Fruit fly (Drosophila melanogaster) whole organism, embryonic: Measurements from ENCODE around the gene Grasp65.
A peak's percentile ranks its signal among the peaks of the same experiment; 100 is the strongest.

Source experiments
- Antp ChIP-seq: fragments of 200-800 bp; sonication (Bioruptor generic); optimal IDR thresholded peaks from 3 replicates; lab custom pipeline; 2016; ENCODE audit warnings: missing biosample characterization, missing genetic modification characterization
- CG10274 ChIP-seq: fragments of 200-800 bp; sonication (Bioruptor generic); optimal IDR thresholded peaks from 3 replicates; lab custom pipeline; 2017; ENCODE audit warnings: missing biosample characterization, mild to moderate bottlenecking, missing genetic modification characterization
- CG10543 ChIP-seq: fragments of 200-800 bp; sonication (Bioruptor generic); optimal IDR thresholded peaks from 3 replicates; lab custom pipeline; 2017; ENCODE audit warnings: missing biosample characterization, mild to moderate bottlenecking, missing genetic modification characterization, moderate library complexity
- CG11695 ChIP-seq: fragments of 200-800 bp; sonication (Bioruptor generic); IDR thresholded peaks from 3 replicates; pipeline ENCODE4 v1.3.6; 2022; ENCODE audit warnings: missing biosample characterization, missing genetic modification characterization
- CG13287 ChIP-seq: fragments of 200-800 bp; sonication (Bioruptor generic); IDR thresholded peaks from 2 replicates; pipeline ENCODE4 v1.3.6; 2022; ENCODE audit warnings: missing biosample characterization, missing genetic modification characterization; ENCODE audit not compliant: partially characterized antibody
- CG13296 ChIP-seq: fragments of 200-800 bp; sonication (Bioruptor generic); optimal IDR thresholded peaks from 3 replicates; lab custom pipeline; 2018; ENCODE audit warnings: missing biosample characterization, mild to moderate bottlenecking, missing genetic modification characterization
- CG14710 ChIP-seq: fragments of 200-800 bp; sonication (Bioruptor generic); optimal IDR thresholded peaks from 3 replicates; lab custom pipeline; 2019; ENCODE audit warnings: missing biosample characterization, mild to moderate bottlenecking, missing genetic modification characterization, moderate library complexity
- CG15269 ChIP-seq: fragments of 200-800 bp; sonication (Bioruptor generic); optimal IDR thresholded peaks from 2 replicates; lab custom pipeline; 2018; ENCODE audit warnings: missing biosample characterization, mild to moderate bottlenecking, missing genetic modification characterization, moderate library complexity
- CG15696 ChIP-seq: fragments of 200-800 bp; sonication (Bioruptor generic); optimal IDR thresholded peaks from 2 replicates; lab custom pipeline; 2019; ENCODE audit warnings: missing biosample characterization, mild to moderate bottlenecking, missing genetic modification characterization, moderate library complexity
- CG1792 ChIP-seq: fragments of 200-800 bp; sonication (Bioruptor generic); optimal IDR thresholded peaks from 2 replicates; lab custom pipeline; 2016; ENCODE audit warnings: missing biosample characterization, missing genetic modification characterization
- CG30020 ChIP-seq: fragments of 200-800 bp; optimal IDR thresholded peaks from 2 replicates; lab custom pipeline; 2019; ENCODE audit warnings: missing biosample characterization, mild to moderate bottlenecking, missing genetic modification characterization, moderate library complexity
- CG3163 ChIP-seq: fragments of 200-800 bp; sonication (Bioruptor generic); optimal IDR thresholded peaks from 3 replicates; lab custom pipeline; 2016; ENCODE audit warnings: missing biosample characterization, missing genetic modification characterization
- CG33213 ChIP-seq: fragments of 200-800 bp; sonication (Bioruptor generic); optimal IDR thresholded peaks from 3 replicates; lab custom pipeline; 2016; ENCODE audit warnings: missing biosample characterization, missing genetic modification characterization
- CG3407 ChIP-seq: fragments of 200-800 bp; sonication (Bioruptor generic); optimal IDR thresholded peaks from 2 replicates; lab custom pipeline; 2018; ENCODE audit warnings: missing biosample characterization, mild to moderate bottlenecking, missing genetic modification characterization
- CG4328 ChIP-seq: fragments of 200-800 bp; sonication (Bioruptor generic); optimal IDR thresholded peaks from 3 replicates; lab custom pipeline; 2017; ENCODE audit warnings: missing biosample characterization, missing genetic modification reagents, missing genetic modification characterization
- CG6254 ChIP-seq: fragments of 200-800 bp; sonication (Bioruptor generic); optimal IDR thresholded peaks from 3 replicates; lab custom pipeline; 2017; ENCODE audit warnings: mild to moderate bottlenecking, missing biosample characterization, missing genetic modification reagents, missing genetic modification characterization
- CG6272 ChIP-seq: fragments of 200-800 bp; sonication (Bioruptor generic); IDR thresholded peaks from 2 replicates; pipeline ENCODE4 v1.3.6; 2022; ENCODE audit warnings: missing biosample characterization, missing genetic modification characterization
- CG7556 ChIP-seq: fragments of 200-800 bp; sonication (Bioruptor generic); optimal IDR thresholded peaks from 2 replicates; lab custom pipeline; 2017; ENCODE audit warnings: missing biosample characterization, mild to moderate bottlenecking, missing genetic modification characterization
- CG7839 ChIP-seq: fragments of 200-800 bp; sonication (Bioruptor generic); optimal IDR thresholded peaks from 3 replicates; lab custom pipeline; 2018; ENCODE audit warnings: missing biosample characterization, mild to moderate bottlenecking, missing genetic modification characterization, moderate library complexity
- Dp ChIP-seq: fragments of 200-800 bp; sonication (Bioruptor generic); optimal IDR thresholded peaks from 2 replicates; lab custom pipeline; 2018; ENCODE audit warnings: missing biosample characterization, mild to moderate bottlenecking, missing genetic modification characterization, moderate library complexity
- Gsc ChIP-seq: fragments of 200-800 bp; sonication (Bioruptor generic); IDR thresholded peaks from 2 replicates; pipeline ENCODE4 v1.3.6; 2022; ENCODE audit warnings: missing biosample characterization, missing genetic modification characterization
- HHEX ChIP-seq: fragments of 200-800 bp; sonication (Bioruptor generic); optimal IDR thresholded peaks from 3 replicates; lab custom pipeline; 2017; ENCODE audit warnings: missing biosample characterization, mild to moderate bottlenecking, missing genetic modification characterization, missing genetic modification reagents
- HmgD ChIP-seq: fragments of 200-800 bp; sonication (Bioruptor generic); optimal IDR thresholded peaks from 3 replicates; lab custom pipeline; 2016; ENCODE audit warnings: missing biosample characterization, missing genetic modification characterization
- MESR4 ChIP-seq: fragments of 200-800 bp; sonication (Bioruptor generic); optimal IDR thresholded peaks from 2 replicates; lab custom pipeline; 2018; ENCODE audit warnings: missing biosample characterization, mild to moderate bottlenecking, missing genetic modification characterization, moderate library complexity
- Med ChIP-seq: fragments of 200-800 bp; sonication (Bioruptor generic); peaks from one replicate; lab custom pipeline; 2016; ENCODE audit warnings: missing biosample characterization, missing genetic modification characterization, mild to moderate bottlenecking, inconsistent platforms, moderate library complexity
- NC2β ChIP-seq: fragments of 200-800 bp; sonication (Bioruptor generic); optimal IDR thresholded peaks from 2 replicates; lab custom pipeline; 2016; ENCODE audit warnings: missing biosample characterization, missing genetic modification characterization
- Neu2 ChIP-seq: fragments of 200-800 bp; sonication (Bioruptor generic); optimal IDR thresholded peaks from 3 replicates; lab custom pipeline; 2016; ENCODE audit warnings: missing biosample characterization, missing genetic modification characterization, borderline replicate concordance
- Oli ChIP-seq: fragments of 200-800 bp; sonication (Bioruptor generic); optimal IDR thresholded peaks from 2 replicates; lab custom pipeline; 2018; ENCODE audit warnings: missing biosample characterization, mild to moderate bottlenecking, missing genetic modification characterization, moderate library complexity
- Opbp ChIP-seq: fragments of 200-800 bp; sonication (Bioruptor generic); IDR thresholded peaks from 3 replicates; pipeline ENCODE4 v1.3.6; 2022; ENCODE audit warnings: missing biosample characterization, missing genetic modification characterization; ENCODE audit not compliant: partially characterized antibody
- Pdp1 ChIP-seq, 2 experiments: fragments of 200-800 bp; sonication (Bioruptor generic); optimal IDR thresholded peaks; 3 replicates each; lab custom pipeline; 2016; ENCODE audit warnings: missing biosample characterization in 2 of 2, missing genetic modification characterization in 2 of 2, mild to moderate bottlenecking in 1 of 2, moderate library complexity in 1 of 2
- Ravus ChIP-seq: fragments of 200-800 bp; sonication (Bioruptor generic); IDR thresholded peaks from 2 replicates; pipeline ENCODE4 v1.3.6; 2022; ENCODE audit warnings: missing biosample characterization, missing genetic modification characterization
- ab ChIP-seq: fragments of 200-800 bp; sonication (Bioruptor generic); optimal IDR thresholded peaks from 2 replicates; lab custom pipeline; 2016; ENCODE audit warnings: missing biosample characterization, missing genetic modification characterization
- ara ChIP-seq: fragments of 200-800 bp; sonication (Bioruptor generic); IDR thresholded peaks from 2 replicates; pipeline ENCODE4 v1.3.6; 2022; ENCODE audit warnings: missing biosample characterization, missing genetic modification characterization
- bab2 ChIP-seq: fragments of 200-800 bp; sonication (Bioruptor generic); optimal IDR thresholded peaks from 2 replicates; lab custom pipeline; 2016; ENCODE audit warnings: missing biosample characterization, missing genetic modification characterization
- br ChIP-seq: fragments of >200 bp; optimal IDR thresholded peaks from 2 replicates; lab custom pipeline; 2017
- caup ChIP-seq: fragments of 200-800 bp; sonication (Bioruptor generic); optimal IDR thresholded peaks from 3 replicates; lab custom pipeline; 2017; ENCODE audit warnings: missing biosample characterization, mild to moderate bottlenecking, missing genetic modification characterization, moderate library complexity; ENCODE audit not compliant: severe bottlenecking
- cg ChIP-seq: fragments of 200-800 bp; sonication (Bioruptor generic); optimal IDR thresholded peaks from 3 replicates; lab custom pipeline; 2019; ENCODE audit warnings: missing biosample characterization, mild to moderate bottlenecking, missing genetic modification characterization, moderate library complexity
- kni ChIP-seq: fragments of 200-800 bp; sonication (Bioruptor generic); optimal IDR thresholded peaks from 3 replicates; lab custom pipeline; 2017; ENCODE audit warnings: mild to moderate bottlenecking, missing biosample characterization, missing genetic modification reagents, missing genetic modification characterization
- lab ChIP-seq: fragments of 200-800 bp; sonication (Bioruptor generic); optimal IDR thresholded peaks from 3 replicates; lab custom pipeline; 2017; ENCODE audit warnings: missing biosample characterization, missing genetic modification characterization, mild to moderate bottlenecking, moderate library complexity, missing genetic modification reagents
- lbe ChIP-seq: fragments of 200-800 bp; sonication (Bioruptor generic); optimal IDR thresholded peaks from 2 replicates; lab custom pipeline; 2016; ENCODE audit warnings: missing biosample characterization, mild to moderate bottlenecking, missing genetic modification characterization
- maf-S ChIP-seq: fragments of 200-800 bp; sonication (Bioruptor generic); optimal IDR thresholded peaks from 2 replicates; lab custom pipeline; 2016; ENCODE audit warnings: missing biosample characterization, missing genetic modification characterization
- p53 ChIP-seq: fragments of 200-800 bp; sonication (Bioruptor generic); optimal IDR thresholded peaks from 2 replicates; lab custom pipeline; 2016; ENCODE audit warnings: missing biosample characterization, missing genetic modification characterization
- peb ChIP-seq: fragments of 200-800 bp; sonication (Bioruptor generic); IDR thresholded peaks from 2 replicates; pipeline ENCODE4 v1.3.6; 2022; ENCODE audit warnings: missing biosample characterization, missing genetic modification characterization
- pfk ChIP-seq: fragments of 200-800 bp; sonication (Bioruptor generic); optimal IDR thresholded peaks from 2 replicates; lab custom pipeline; 2018; ENCODE audit warnings: missing biosample characterization, mild to moderate bottlenecking, missing genetic modification characterization, moderate library complexity
- prd ChIP-seq, 3 experiments: fragments of >200 bp in 2 of 3; fragments of 200-800 bp in 1 of 3; sonication (Bioruptor generic) in 1 of 3; optimal IDR thresholded peaks in 2 of 3; IDR thresholded peaks in 1 of 3; 2 replicates in 2 of 3; 3 replicates in 1 of 3; pipeline versions ENCODE4 v1.3.6 to Lab custom; 2017 to 2022; ENCODE audit warnings: missing biosample characterization in 1 of 3, missing genetic modification characterization in 1 of 3
- sd ChIP-seq: fragments of 200-800 bp; sonication (Bioruptor generic); optimal IDR thresholded peaks from 3 replicates; lab custom pipeline; 2018; ENCODE audit warnings: missing biosample characterization, mild to moderate bottlenecking, missing genetic modification characterization, moderate library complexity
- sisA ChIP-seq: fragments of 200-800 bp; sonication (Bioruptor generic); IDR thresholded peaks from 2 replicates; pipeline ENCODE4 v1.3.6; 2022; ENCODE audit warnings: missing biosample characterization, missing genetic modification characterization
- stc ChIP-seq: fragments of 200-800 bp; sonication (Bioruptor generic); IDR thresholded peaks from 2 replicates; pipeline ENCODE4 v1.3.6; 2022; ENCODE audit warnings: missing biosample characterization, missing genetic modification characterization

Grasp65 gene

DNA sequence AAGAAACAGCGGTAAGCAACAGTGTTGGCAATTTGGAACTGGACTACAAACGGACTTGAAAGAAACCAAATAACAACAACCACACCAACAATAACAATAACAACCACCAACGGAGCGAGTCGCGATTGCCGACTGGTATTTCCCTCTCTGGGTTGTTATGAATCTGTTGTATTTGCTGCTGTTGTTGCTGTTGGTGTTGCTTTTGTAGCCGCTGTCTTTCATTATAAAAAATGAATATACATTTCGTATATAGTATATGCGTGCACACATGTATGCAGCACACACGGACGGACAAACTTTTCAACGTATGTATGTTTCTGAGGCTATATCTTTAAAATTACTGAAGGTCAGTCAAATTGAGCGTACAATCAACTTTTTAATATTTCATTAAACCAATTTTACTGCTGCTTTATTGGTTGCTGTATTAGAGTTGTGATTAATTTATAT, 21.3 kb upstream of the Grasp65 start (continued):
- TF ChIP-seq p53, result no peak
- no peak for TF ChIP-seq br
- TF ChIP-seq CG7556 (GFP tag; lab: Kevin White, UChicago), result peak; percentile 25
- TF ChIP-seq CG7839 (tag; lab: Kevin White, UChicago), result no peak
- TF ChIP-seq sd (tag; lab: Kevin White, UChicago), result peak; percentile 21
- no peak for TF ChIP-seq CG6272 (GFP tag; lab: Robert Waterston, UW)
- TF ChIP-seq lbe (GFP tag; lab: Kevin White, UChicago), result peak; percentile 11
- no peak for TF ChIP-seq Opbp (GFP tag; lab: Robert Waterston, UW)
- no peak for TF ChIP-seq Oli (tag; lab: Kevin White, UChicago)
- TF ChIP-seq CG10274, result no peak
- TF ChIP-seq ab (GFP tag; lab: Kevin White, UChicago), result peak; percentile 47
- TF ChIP-seq bab2 (GFP tag; lab: Kevin White, UChicago), result no peak
- no peak for TF ChIP-seq prd (optimal IDR thresholded peaks at IDR 0.05; lab: Kevin White, UChicago)
- TF ChIP-seq prd (GFP tag; IDR thresholded peaks at IDR 0.05; lab: Robert Waterston, UW), result no peak
- no peak for TF ChIP-seq Antp (GFP tag; lab: Kevin White, UChicago)
- TF ChIP-seq CG11695 (GFP tag; lab: Robert Waterston, UW), result no peak
- TF ChIP-seq HmgD (GFP tag; lab: Kevin White, UChicago), result no peak
- TF ChIP-seq CG15696 (tag; lab: Kevin White, UChicago), result no peak
- TF ChIP-seq peb (GFP tag; lab: Robert Waterston, UW), result no peak
- peak; percentile 3 for TF ChIP-seq CG3163 (GFP tag; lab: Kevin White, UChicago)
- TF ChIP-seq ara (GFP tag; lab: Robert Waterston, UW), result no peak
- TF ChIP-seq CG6254, result no peak
- TF ChIP-seq Neu2, result no peak
- TF ChIP-seq maf-S, result no peak
- TF ChIP-seq CG15269 (tag; lab: Kevin White, UChicago), result no peak
- TF ChIP-seq CG10543 (GFP tag; lab: Kevin White, UChicago), result no peak
- TF ChIP-seq sisA (GFP tag; lab: Robert Waterston, UW), result no peak
- no peak for TF ChIP-seq CG14710 (tag; lab: Kevin White, UChicago)

dm6 chr3L:19904411-19905135, 20.2 kb upstream of the Grasp65 start:
- TF ChIP-seq HHEX (no peak), CG13287 (GFP tag; lab: Robert Waterston, UW) (no peak), Antp (GFP tag; lab: Kevin White, UChicago) (no peak), caup (GFP tag; lab: Kevin White, UChicago) (no peak), kni (GFP tag; lab: Kevin White, UChicago) (peak; percentile 16), MESR4 (GFP tag; lab: Kevin White, UChicago) (no peak), CG15269 (tag; lab: Kevin White, UChicago) (no peak), CG4328 (GFP tag; lab: Kevin White, UChicago) (no peak), Ravus (no peak), CG1792 (GFP tag; lab: Kevin White, UChicago) (no peak), NC2β (GFP tag; lab: Kevin White, UChicago) (no peak), Pdp1 (GFP tag; optimal IDR thresholded peaks at IDR 0.05; lab: Kevin White, UChicago) (peak in 1 of 2 experiments; percentile 79), pfk (GFP tag; lab: Kevin White, UChicago) (no peak), Gsc (GFP tag; lab: Robert Waterston, UW) (no peak), stc (GFP tag; lab: Robert Waterston, UW) (peak; percentile 36; the same call in 1 of the 2 replicates), Med (GFP tag; lab: Kevin White, UChicago) (peak; percentile 47), sd (tag; lab: Kevin White, UChicago) (peak; percentile 12), lab (peak; percentile 1), CG30020 (tag; lab: Kevin White, UChicago) (no peak), CG33213 (no peak), CG13296 (GFP tag; lab: Kevin White, UChicago) (no peak), cg (GFP tag; lab: Kevin White, UChicago) (peak; percentile 34), CG3407 (no peak), CG10543 (GFP tag; lab: Kevin White, UChicago) (no peak), Dp (GFP tag; lab: Kevin White, UChicago) (no peak)
